Worm (Caenorhabditis elegans): Measurements from ENCODE around the gene mab-3.

DNA sequence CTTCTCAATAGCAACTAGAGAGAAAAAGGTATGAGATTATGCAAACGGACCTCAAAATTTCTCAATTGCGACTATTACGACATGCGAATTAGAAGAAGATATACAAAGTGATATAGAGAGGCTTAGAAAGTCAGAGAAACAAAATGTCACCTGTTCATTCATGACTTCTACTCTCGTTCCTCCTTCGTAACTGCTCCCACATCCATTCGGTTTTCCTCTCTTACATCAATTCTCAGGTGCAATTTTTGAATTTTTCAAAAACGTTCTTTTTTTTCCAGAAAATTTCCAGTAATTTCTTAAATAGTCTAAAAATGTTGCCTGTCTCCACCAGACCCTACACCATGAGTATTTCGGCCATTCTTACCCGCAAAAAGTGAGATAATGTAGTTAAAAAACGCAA is 32.8 kb downstream of the mab-3 start:
- no peak for TF ChIP-seq vab-15 (tag; optimal IDR thresholded peaks at IDR 0.05)
- TF ChIP-seq pag-3 (tag; optimal IDR thresholded peaks at IDR 0.05; ENCODE audit: borderline replicate concordance, insufficient read depth) = no peak
- TF ChIP-seq snpc-4 (tag; optimal IDR thresholded peaks at IDR 0.05) = no peak
- no peak for TF ChIP-seq blmp-1 (tag; optimal IDR thresholded peaks at IDR 0.05)
- TF ChIP-seq sup-37 (GFP tag; optimal IDR thresholded peaks at IDR 0.05) = no peak
- TF ChIP-seq mdl-1 (tag; optimal IDR thresholded peaks at IDR 0.05) = no peak
